Fruit fly (Drosophila melanogaster): ENCODE results near the gene CG32576.

- TF ChIP-seq Hr96 (GFP tag; optimal IDR thresholded peaks at IDR 0.05) (no peak), CG5204 (GFP tag; optimal IDR thresholded peaks at IDR 0.05) (no peak), tj (GFP tag; optimal IDR thresholded peaks at IDR 0.05) (no peak), CG33017 (tag; optimal IDR thresholded peaks at IDR 0.05) (no peak), CG7101 (tag; optimal IDR thresholded peaks at IDR 0.05) (no peak), toe (GFP tag; optimal IDR thresholded peaks at IDR 0.05) (no peak), CG7045 (GFP tag; optimal IDR thresholded peaks at IDR 0.05) (no peak), CG1620 (GFP tag; optimal IDR thresholded peaks at IDR 0.05) (no peak)
Measured at dm6 chrX:16334251-16334860, 46.0 kb upstream of the CG32576 start.
